Worm (Caenorhabditis elegans): Measurements from ENCODE around the gene hse-5.

The hse-5 gene

DNA sequence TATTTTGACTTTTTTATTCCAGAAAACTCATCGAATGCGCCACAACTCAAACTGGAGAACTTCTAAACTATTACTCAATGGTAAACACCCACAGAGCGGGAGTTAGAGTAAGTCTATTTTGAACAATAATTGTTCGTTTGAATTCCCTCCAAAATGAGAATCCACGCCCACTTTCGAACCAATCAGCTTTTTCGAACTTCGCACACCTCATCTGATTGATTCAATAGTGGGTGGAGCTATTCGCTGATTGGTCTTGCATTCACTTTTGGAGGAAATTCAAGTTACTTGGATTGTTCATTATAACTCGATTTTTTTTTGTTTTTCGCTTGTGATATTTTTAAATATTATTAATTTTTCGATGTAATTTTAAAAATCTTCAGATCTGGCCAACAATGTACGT, 50.7 kb downstream of the hse-5 start:
- TF ChIP-seq nfya-1 (tag; optimal IDR thresholded peaks at IDR 0.05) (peak; percentile 72), Y22D7AL.16 (tag; optimal IDR thresholded peaks at IDR 0.05) (no peak)

DNA sequence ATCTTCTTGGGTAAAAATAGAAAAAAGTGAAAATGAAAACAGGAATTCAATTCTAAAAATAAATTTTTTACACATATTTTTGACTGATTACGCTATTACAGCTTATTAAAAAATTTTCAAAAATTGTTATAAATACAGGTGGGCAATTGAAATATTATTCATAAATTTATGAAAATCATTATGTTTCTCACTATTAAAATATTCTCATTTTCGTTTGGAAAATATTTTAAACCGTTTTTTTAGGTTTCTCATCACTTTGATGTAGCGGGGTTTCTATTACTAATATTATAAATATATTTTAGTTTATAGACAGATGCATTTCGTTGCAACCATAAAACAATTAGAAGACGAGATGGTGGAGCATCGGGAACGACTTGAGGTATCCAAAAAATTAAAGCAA, 52.0 kb downstream of the hse-5 start, which contains the start of gene R07E5.5:
Gene R07E5.5 (plus strand): TSS at position 301 of the 400 bp plus-strand sequence.
- TF ChIP-seq nfya-1 (tag; optimal IDR thresholded peaks at IDR 0.05) (no peak), pax-1 (tag; optimal IDR thresholded peaks at IDR 0.05) (no peak), zip-5 (tag; optimal IDR thresholded peaks at IDR 0.05) (no peak), ztf-16 (tag; optimal IDR thresholded peaks at IDR 0.05) (no peak), ets-4 (tag; optimal IDR thresholded peaks at IDR 0.05) (no peak)

DNA sequence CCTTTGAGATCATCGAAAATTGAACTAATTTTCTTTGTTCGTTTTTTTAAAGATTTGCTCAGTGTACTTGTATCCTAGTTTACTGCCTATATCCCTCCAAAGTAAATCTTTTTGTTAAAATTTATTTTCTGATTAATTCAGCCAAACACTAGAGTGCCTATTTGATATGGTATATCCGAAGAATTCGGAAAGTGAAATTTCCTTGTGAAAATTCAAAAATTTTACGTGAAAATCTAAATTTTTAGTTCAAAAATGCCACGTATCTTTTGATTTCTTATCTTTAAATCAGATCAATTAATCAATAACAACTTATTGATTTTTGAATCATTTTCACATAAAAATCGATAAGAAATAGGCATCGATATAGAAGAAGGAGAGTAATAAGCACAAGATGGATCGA, 53.3 kb downstream of the hse-5 start, which contains the start of gene R07E5.6:
Gene R07E5.6 (plus strand): TSS at position 301 of the 400 bp plus-strand sequence.
- no peak for TF ChIP-seq ceh-14 (tag; optimal IDR thresholded peaks at IDR 0.05)
- no peak for TF ChIP-seq ceh-30 (tag; optimal IDR thresholded peaks at IDR 0.05)
- no peak for TF ChIP-seq C08G9.2 (tag; optimal IDR thresholded peaks at IDR 0.05)
- no peak for TF ChIP-seq C38D4.7 (GFP tag; optimal IDR thresholded peaks at IDR 0.05)
- TF ChIP-seq tbx-7 (tag; optimal IDR thresholded peaks at IDR 0.05) = no peak
- no peak for TF ChIP-seq npax-4 (tag; optimal IDR thresholded peaks at IDR 0.05)
- TF ChIP-seq pag-3 (tag; optimal IDR thresholded peaks at IDR 0.05; ENCODE audit: borderline replicate concordance) = no peak
- TF ChIP-seq ceh-31 (tag; optimal IDR thresholded peaks at IDR 0.05) = no peak
- no peak for TF ChIP-seq pax-1 (tag; optimal IDR thresholded peaks at IDR 0.05)
- TF ChIP-seq Y22D7AL.16 (tag; optimal IDR thresholded peaks at IDR 0.05) = no peak
- no peak for TF ChIP-seq rnt-1 (tag; optimal IDR thresholded peaks at IDR 0.05)
- TF ChIP-seq F13H6.1 (tag; optimal IDR thresholded peaks at IDR 0.05) = no peak
- no peak for TF ChIP-seq hlh-13 (GFP tag; optimal IDR thresholded peaks at IDR 0.05)
- no peak for TF ChIP-seq nhr-232 (tag; optimal IDR thresholded peaks at IDR 0.05)
- no peak for TF ChIP-seq ref-2 (tag; optimal IDR thresholded peaks at IDR 0.05)
- no peak for TF ChIP-seq pha-2 (tag; optimal IDR thresholded peaks at IDR 0.05)
- no peak for TF ChIP-seq T23F11.4 (GFP tag; optimal IDR thresholded peaks at IDR 0.05)
- no peak for TF ChIP-seq lim-6 (tag; optimal IDR thresholded peaks at IDR 0.05)

Measured in whole organism, late embryonic.